Fruit fly (Drosophila melanogaster) whole organism, embryonic: ENCODE results near the gene Pat1.

ENCODE experiments used
- Abd-B ChIP-seq: fragments of 200-800 bp; sonication (Bioruptor generic); optimal IDR thresholded peaks from 2 replicates; lab custom pipeline; 2018; ENCODE audit warnings: missing biosample characterization, mild to moderate bottlenecking, missing genetic modification characterization, moderate library complexity
- CG10147 ChIP-seq: fragments of 200-800 bp; sonication (Bioruptor generic); optimal IDR thresholded peaks from 2 replicates; lab custom pipeline; 2019; ENCODE audit warnings: missing biosample characterization, mild to moderate bottlenecking, missing genetic modification characterization, moderate library complexity
- CG10462 ChIP-seq: fragments of 200-800 bp; sonication (Bioruptor generic); optimal IDR thresholded peaks from 2 replicates; lab custom pipeline; 2016; ENCODE audit warnings: missing biosample characterization, missing genetic modification characterization
- CG10543 ChIP-seq: fragments of 200-800 bp; sonication (Bioruptor generic); optimal IDR thresholded peaks from 3 replicates; lab custom pipeline; 2017; ENCODE audit warnings: missing biosample characterization, mild to moderate bottlenecking, missing genetic modification characterization, moderate library complexity
- CG11085 ChIP-seq: fragments of 200-800 bp; sonication (Bioruptor generic); IDR thresholded peaks from 2 replicates; pipeline ENCODE4 v1.3.6; 2022; ENCODE audit warnings: missing biosample characterization, missing genetic modification characterization
- CG11247 ChIP-seq: fragments of 200-800 bp; sonication (Bioruptor generic); IDR thresholded peaks from 2 replicates; pipeline ENCODE4 v1.3.6; 2022; ENCODE audit warnings: missing biosample characterization, missing genetic modification characterization
- CG11695 ChIP-seq: fragments of 200-800 bp; sonication (Bioruptor generic); IDR thresholded peaks from 3 replicates; pipeline ENCODE4 v1.3.6; 2022; ENCODE audit warnings: missing biosample characterization, missing genetic modification characterization
- CG11723 ChIP-seq: fragments of 200-800 bp; sonication (Bioruptor generic); optimal IDR thresholded peaks from 2 replicates; lab custom pipeline; 2017; ENCODE audit warnings: missing biosample characterization, mild to moderate bottlenecking, missing genetic modification characterization
- CG12104 ChIP-seq: fragments of 200-800 bp; sonication (Bioruptor generic); optimal IDR thresholded peaks from 3 replicates; lab custom pipeline; 2016; ENCODE audit warnings: missing biosample characterization, missing genetic modification characterization
- CG12744 ChIP-seq: fragments of 200-800 bp; sonication (Bioruptor generic); optimal IDR thresholded peaks from 2 replicates; lab custom pipeline; 2016; ENCODE audit warnings: missing biosample characterization, missing genetic modification characterization
- CG12942 ChIP-seq: fragments of 200-800 bp; sonication (Bioruptor generic); optimal IDR thresholded peaks from 3 replicates; lab custom pipeline; 2016; ENCODE audit warnings: missing biosample characterization, missing genetic modification characterization
- CG13123 ChIP-seq: fragments of 200-800 bp; sonication (Bioruptor generic); optimal IDR thresholded peaks from 2 replicates; lab custom pipeline; 2016; ENCODE audit warnings: missing biosample characterization, missing genetic modification characterization
- CG13287 ChIP-seq: fragments of 200-800 bp; sonication (Bioruptor generic); IDR thresholded peaks from 2 replicates; pipeline ENCODE4 v1.3.6; 2022; ENCODE audit warnings: missing biosample characterization, missing genetic modification characterization; ENCODE audit not compliant: partially characterized antibody
- CG15269 ChIP-seq: fragments of 200-800 bp; sonication (Bioruptor generic); optimal IDR thresholded peaks from 2 replicates; lab custom pipeline; 2018; ENCODE audit warnings: missing biosample characterization, mild to moderate bottlenecking, missing genetic modification characterization, moderate library complexity
- CG18619 ChIP-seq: fragments of 200-800 bp; sonication (Bioruptor generic); optimal IDR thresholded peaks from 3 replicates; lab custom pipeline; 2017; ENCODE audit warnings: missing biosample characterization, mild to moderate bottlenecking, missing genetic modification characterization
- CG2199 ChIP-seq: fragments of 200-800 bp; sonication (Bioruptor generic); IDR thresholded peaks from 3 replicates; pipeline ENCODE4 v1.3.6; 2022; ENCODE audit warnings: missing biosample characterization, missing genetic modification characterization
- CG3065 ChIP-seq: fragments of 200-800 bp; sonication (Bioruptor generic); optimal IDR thresholded peaks from 2 replicates; lab custom pipeline; 2016; ENCODE audit warnings: missing biosample characterization, missing genetic modification characterization
- CG3407 ChIP-seq: fragments of 200-800 bp; sonication (Bioruptor generic); optimal IDR thresholded peaks from 2 replicates; lab custom pipeline; 2018; ENCODE audit warnings: missing biosample characterization, mild to moderate bottlenecking, missing genetic modification characterization
- CG6689 ChIP-seq: fragments of 200-800 bp; sonication (Bioruptor generic); IDR thresholded peaks from 2 replicates; pipeline ENCODE4 v1.3.6; 2022; ENCODE audit warnings: missing biosample characterization, missing genetic modification characterization
- CG6765 ChIP-seq: fragments of 200-800 bp; sonication (Bioruptor generic); optimal IDR thresholded peaks from 3 replicates; lab custom pipeline; 2017; ENCODE audit warnings: missing biosample characterization, mild to moderate bottlenecking, missing genetic modification characterization
- CG7928 ChIP-seq: fragments of 200-800 bp; sonication (Bioruptor generic); optimal IDR thresholded peaks from 2 replicates; lab custom pipeline; 2017; ENCODE audit warnings: missing biosample characterization, mild to moderate bottlenecking, missing genetic modification characterization
- CG9817 ChIP-seq: fragments of 200-800 bp; sonication (Bioruptor generic); optimal IDR thresholded peaks from 2 replicates; lab custom pipeline; 2018; ENCODE audit warnings: missing biosample characterization, mild to moderate bottlenecking, missing genetic modification characterization, moderate library complexity
- CG9932 ChIP-seq: fragments of 200-800 bp; sonication (Bioruptor generic); IDR thresholded peaks from 2 replicates; pipeline ENCODE4 v1.3.6; 2022; ENCODE audit warnings: missing biosample characterization, missing genetic modification characterization
- Camta ChIP-seq: fragments of 200-800 bp; sonication (Bioruptor generic); optimal IDR thresholded peaks from 2 replicates; lab custom pipeline; 2016; ENCODE audit warnings: missing biosample characterization, missing genetic modification characterization
- Deaf1 ChIP-seq: fragments of 200-800 bp; optimal IDR thresholded peaks from 3 replicates; lab custom pipeline; 2019; ENCODE audit warnings: missing biosample characterization, mild to moderate bottlenecking, missing genetic modification characterization, moderate library complexity
- Doc2 ChIP-seq: fragments of 200-800 bp; sonication (Bioruptor generic); IDR thresholded peaks from 2 replicates; pipeline ENCODE4 v1.3.6; 2022; ENCODE audit warnings: missing biosample characterization, missing genetic modification characterization
- Fer1 ChIP-seq: fragments of 200-800 bp; sonication (Bioruptor generic); optimal IDR thresholded peaks from 2 replicates; lab custom pipeline; 2017; ENCODE audit warnings: missing biosample characterization, mild to moderate bottlenecking, missing genetic modification characterization
- HLH3B ChIP-seq: fragments of 200-800 bp; sonication (Bioruptor generic); IDR thresholded peaks from 2 replicates; pipeline ENCODE4 v1.3.6; 2022; ENCODE audit warnings: missing biosample characterization, missing genetic modification characterization
- HLH4C ChIP-seq: fragments of 200-800 bp; sonication (Bioruptor generic); IDR thresholded peaks from 3 replicates; pipeline ENCODE4 v1.3.6; 2022; ENCODE audit warnings: missing biosample characterization, missing genetic modification characterization; ENCODE audit not compliant: partially characterized antibody
- HLHmδ ChIP-seq: fragments of 200-800 bp; sonication (Bioruptor generic); optimal IDR thresholded peaks from 2 replicates; lab custom pipeline; 2018; ENCODE audit warnings: missing biosample characterization, mild to moderate bottlenecking, missing genetic modification characterization, moderate library complexity
- Hr51 ChIP-seq, 2 experiments: fragments of 200-800 bp; sonication (Bioruptor generic); optimal IDR thresholded peaks; 2 replicates in 1 of 2; 3 replicates in 1 of 2; lab custom pipeline; 2016 to 2018; ENCODE audit warnings: missing biosample characterization in 2 of 2, missing genetic modification characterization in 2 of 2, mild to moderate bottlenecking in 1 of 2, moderate library complexity in 1 of 2
- NC2α ChIP-seq: fragments of 200-800 bp; sonication (Bioruptor generic); optimal IDR thresholded peaks from 2 replicates; lab custom pipeline; 2016; ENCODE audit warnings: missing biosample characterization, missing genetic modification characterization
- Nf-YB ChIP-seq: fragments of 200-800 bp; sonication (Bioruptor generic); optimal IDR thresholded peaks from 3 replicates; lab custom pipeline; 2019; ENCODE audit warnings: missing biosample characterization, mild to moderate bottlenecking, missing genetic modification characterization, moderate library complexity
- Sin3A ChIP-seq: fragments of >200 bp; optimal IDR thresholded peaks from 2 replicates; lab custom pipeline; 2018
- Stat92E ChIP-seq, 3 experiments: fragments of >200 bp in 2 of 3; fragments of 200-800 bp in 1 of 3; sonication (Bioruptor generic) in 1 of 3; optimal IDR thresholded peaks; 2 replicates each; lab custom pipeline; 2017 to 2019; ENCODE audit warnings: missing biosample characterization in 3 of 3, missing genetic modification characterization in 3 of 3, mild to moderate bottlenecking in 1 of 3, moderate library complexity in 1 of 3
- Xbp1 ChIP-seq: fragments of 200-800 bp; sonication (Bioruptor generic); optimal IDR thresholded peaks from 3 replicates; lab custom pipeline; 2016; ENCODE audit warnings: missing biosample characterization, mild to moderate bottlenecking, missing genetic modification characterization
- az2 ChIP-seq: fragments of 200-800 bp; sonication (Bioruptor generic); optimal IDR thresholded peaks from 3 replicates; lab custom pipeline; 2016; ENCODE audit warnings: missing biosample characterization, missing genetic modification characterization
- cas ChIP-seq: fragments of 200-800 bp; sonication (Bioruptor generic); IDR thresholded peaks from 2 replicates; pipeline ENCODE4 v1.3.6; 2022; ENCODE audit warnings: missing biosample characterization, missing genetic modification characterization
- corto ChIP-seq: fragments of 200-800 bp; sonication (Bioruptor generic); optimal IDR thresholded peaks from 2 replicates; lab custom pipeline; 2016; ENCODE audit warnings: missing biosample characterization, mild to moderate bottlenecking, missing genetic modification characterization, moderate library complexity
- crc ChIP-seq: fragments of 200-800 bp; sonication (Bioruptor generic); optimal IDR thresholded peaks from 2 replicates; lab custom pipeline; 2016; ENCODE audit warnings: missing biosample characterization, missing genetic modification characterization
- dan ChIP-seq: fragments of 200-800 bp; sonication (Bioruptor generic); IDR thresholded peaks from 2 replicates; pipeline ENCODE4 v1.3.6; 2022; ENCODE audit warnings: missing biosample characterization, missing genetic modification characterization
- dysf ChIP-seq: fragments of 200-800 bp; sonication (Bioruptor generic); IDR thresholded peaks from 3 replicates; pipeline ENCODE4 v1.3.6; 2022; ENCODE audit warnings: missing biosample characterization, missing genetic modification characterization
- esg ChIP-seq: fragments of 200-800 bp; sonication (Bioruptor generic); conservative IDR thresholded peaks from 2 replicates; pipeline ENCODE4 v1.3.6; 2022; ENCODE audit warnings: missing biosample characterization, missing genetic modification characterization
- eyg ChIP-seq: fragments of 200-800 bp; sonication (Bioruptor generic); optimal IDR thresholded peaks from 3 replicates; lab custom pipeline; 2016; ENCODE audit warnings: missing biosample characterization, missing genetic modification characterization
- fd3F ChIP-seq: fragments of 200-800 bp; sonication (Bioruptor generic); optimal IDR thresholded peaks from 2 replicates; lab custom pipeline; 2018; ENCODE audit warnings: missing biosample characterization, mild to moderate bottlenecking, missing genetic modification characterization, moderate library complexity
- grn ChIP-seq: fragments of 200-800 bp; sonication (Bioruptor generic); optimal IDR thresholded peaks from 3 replicates; lab custom pipeline; 2017; ENCODE audit warnings: missing biosample characterization, missing genetic modification characterization
- jing ChIP-seq: fragments of 200-800 bp; sonication (Bioruptor generic); optimal IDR thresholded peaks from 2 replicates; lab custom pipeline; 2018; ENCODE audit warnings: missing biosample characterization, mild to moderate bottlenecking, missing genetic modification characterization
- knrl ChIP-seq: fragments of 200-800 bp; sonication (Bioruptor generic); IDR thresholded peaks from 3 replicates; pipeline ENCODE4 v1.3.6; 2022; ENCODE audit warnings: missing biosample characterization, missing genetic modification characterization; ENCODE audit not compliant: partially characterized antibody
- slp2 ChIP-seq: fragments of 200-800 bp; sonication (Bioruptor generic); optimal IDR thresholded peaks from 2 replicates; lab custom pipeline; 2016; ENCODE audit warnings: missing biosample characterization, missing genetic modification characterization
- sr ChIP-seq: fragments of 200-800 bp; sonication (Bioruptor generic); IDR thresholded peaks from 3 replicates; pipeline ENCODE4 v1.3.6; 2022; ENCODE audit warnings: missing biosample characterization, missing genetic modification characterization
- vvl ChIP-seq: fragments of 200-800 bp; sonication (Bioruptor generic); IDR thresholded peaks from 2 replicates; pipeline ENCODE4 v1.3.6; 2022; ENCODE audit warnings: missing biosample characterization, missing genetic modification characterization
- zfh1 ChIP-seq: fragments of 200-800 bp; sonication (Bioruptor generic); IDR thresholded peaks from 3 replicates; pipeline ENCODE4 v1.3.6; 2022; ENCODE audit warnings: missing biosample characterization, missing genetic modification characterization

Pat1 gene

dm6 chrX:6615476-6615875 lies 24.9 kb downstream of the Pat1 start (continued):
- TF ChIP-seq HLH3B (GFP tag; lab: Robert Waterston, UW) (peak; percentile 78), slp2 (GFP tag; lab: Kevin White, UChicago) (peak; percentile 39), Sin3A (no peak), CG12104 (GFP tag; lab: Kevin White, UChicago) (peak; percentile 17), CG3407 (GFP tag; lab: Kevin White, UChicago) (no peak), CG12942 (GFP tag; lab: Kevin White, UChicago) (no peak), CG13287 (GFP tag; lab: Robert Waterston, UW) (no peak), Deaf1 (tag; lab: Kevin White, UChicago) (no peak), HLH4C (no peak), corto (GFP tag; lab: Kevin White, UChicago) (no peak), az2 (GFP tag; lab: Kevin White, UChicago) (peak; percentile 52), CG7928 (GFP tag; lab: Kevin White, UChicago) (no peak), NC2α (no peak), Camta (peak; percentile 63), Fer1 (GFP tag; lab: Kevin White, UChicago) (no peak), CG11085 (GFP tag; lab: Robert Waterston, UW) (no peak), CG11723 (no peak), CG11247 (GFP tag; lab: Robert Waterston, UW) (peak; percentile 37; the same call in 1 of the 2 replicates), Stat92E (GFP tag; optimal IDR thresholded peaks at IDR 0.05; lab: Kevin White, UChicago) (no peak), eyg (no peak), CG6765 (GFP tag; lab: Kevin White, UChicago) (no peak), CG18619 (GFP tag; lab: Kevin White, UChicago) (no peak), CG6689 (GFP tag; lab: Robert Waterston, UW) (peak; percentile 74), CG12744 (GFP tag; lab: Kevin White, UChicago) (no peak), Hr51 (GFP tag; optimal IDR thresholded peaks at IDR 0.05; lab: Kevin White, UChicago) (peak in 1 of 2 experiments; percentile 16), HLHmδ (no peak), CG9817 (no peak), Abd-B (no peak), CG11695 (no peak), crc (GFP tag; lab: Kevin White, UChicago) (peak; percentile 28), CG3065 (GFP tag; lab: Kevin White, UChicago) (no peak), jing (GFP tag; lab: Kevin White, UChicago) (no peak), grn (no peak), Doc2 (GFP tag; lab: Robert Waterston, UW) (no peak), fd3F (GFP tag; lab: Kevin White, UChicago) (no peak), CG9932 (GFP tag; lab: Robert Waterston, UW) (no peak), esg (GFP tag; lab: Robert Waterston, UW) (peak; percentile 56), CG13123 (GFP tag; lab: Kevin White, UChicago) (no peak), zfh1 (GFP tag; lab: Robert Waterston, UW) (peak; percentile 79), Xbp1 (GFP tag; lab: Kevin White, UChicago) (peak; percentile 31), CG10462 (GFP tag; lab: Kevin White, UChicago) (no peak), CG2199 (GFP tag; lab: Robert Waterston, UW) (0 out of 3 replicates have a peak, but pooled peaks have one; percentile 21), cas (GFP tag; lab: Robert Waterston, UW) (no peak), sr (no peak), CG15269 (tag; lab: Kevin White, UChicago) (peak; percentile 3), Nf-YB (GFP tag; lab: Kevin White, UChicago) (no peak), knrl (GFP tag; lab: Robert Waterston, UW) (no peak), vvl (GFP tag; lab: Robert Waterston, UW) (peak; percentile 80), dan (GFP tag; lab: Robert Waterston, UW) (no peak; the same call in 1 of the 2 replicates), CG10147 (GFP tag; lab: Kevin White, UChicago) (no peak), dysf (GFP tag; lab: Robert Waterston, UW) (peak; percentile 58; the same call in 2 of the 3 replicates), CG10543 (GFP tag; lab: Kevin White, UChicago) (no peak)
